Fruit fly (Drosophila melanogaster) whole organism, embryonic: Measurements from ENCODE around the gene Mfe2.

Experiments
- CG10959 ChIP-seq: fragments of 200-800 bp; sonication (Bioruptor generic); IDR thresholded peaks from 2 replicates; pipeline ENCODE4 v1.3.6; 2022; ENCODE audit warnings: missing biosample characterization, missing genetic modification characterization
- CG11093 ChIP-seq: fragments of 200-800 bp; sonication (Bioruptor generic); IDR thresholded peaks from 3 replicates; pipeline ENCODE4 v1.3.6; 2022; ENCODE audit warnings: missing biosample characterization, missing genetic modification characterization
- CG12155 ChIP-seq: fragments of 200-800 bp; sonication (Bioruptor generic); optimal IDR thresholded peaks from 3 replicates; lab custom pipeline; 2016; ENCODE audit warnings: missing biosample characterization, missing genetic modification characterization
- CG13123 ChIP-seq: fragments of 200-800 bp; sonication (Bioruptor generic); optimal IDR thresholded peaks from 2 replicates; lab custom pipeline; 2016; ENCODE audit warnings: missing biosample characterization, missing genetic modification characterization
- CG13624 ChIP-seq: fragments of 200-800 bp; sonication (Bioruptor generic); optimal IDR thresholded peaks from 2 replicates; lab custom pipeline; 2016; ENCODE audit warnings: missing biosample characterization, missing genetic modification characterization
- CG15479 ChIP-seq: fragments of 200-800 bp; sonication (Bioruptor generic); optimal IDR thresholded peaks from 3 replicates; lab custom pipeline; 2019; ENCODE audit warnings: missing biosample characterization, mild to moderate bottlenecking, missing genetic modification characterization, moderate library complexity
- CG17802 ChIP-seq: fragments of 200-800 bp; sonication (Bioruptor generic); optimal IDR thresholded peaks from 2 replicates; lab custom pipeline; 2018; ENCODE audit warnings: missing biosample characterization, mild to moderate bottlenecking, missing genetic modification characterization, moderate library complexity
- CG18599 ChIP-seq: fragments of 200-800 bp; sonication (Bioruptor generic); optimal IDR thresholded peaks from 3 replicates; lab custom pipeline; 2017; ENCODE audit warnings: missing biosample characterization, missing genetic modification characterization, mild to moderate bottlenecking, moderate library complexity, missing genetic modification reagents
- CG18619 ChIP-seq: fragments of 200-800 bp; sonication (Bioruptor generic); optimal IDR thresholded peaks from 3 replicates; lab custom pipeline; 2017; ENCODE audit warnings: missing biosample characterization, mild to moderate bottlenecking, missing genetic modification characterization
- CG2202 ChIP-seq: fragments of 200-800 bp; sonication (Bioruptor generic); optimal IDR thresholded peaks from 2 replicates; lab custom pipeline; 2018; ENCODE audit warnings: missing biosample characterization, mild to moderate bottlenecking, missing genetic modification characterization
- CG30431 ChIP-seq: fragments of 200-800 bp; sonication (Bioruptor generic); optimal IDR thresholded peaks from 2 replicates; lab custom pipeline; 2017; ENCODE audit warnings: missing biosample characterization, missing genetic modification characterization
- CG32532 ChIP-seq: fragments of 200-800 bp; sonication (Bioruptor generic); IDR thresholded peaks from 2 replicates; pipeline ENCODE4 v1.3.6; 2022; ENCODE audit warnings: missing biosample characterization, missing genetic modification characterization
- CG32772 ChIP-seq: fragments of 200-800 bp; sonication (Bioruptor generic); IDR thresholded peaks from 2 replicates; pipeline ENCODE4 v1.3.6; 2022; ENCODE audit warnings: missing biosample characterization, missing genetic modification characterization
- CG34422 ChIP-seq: fragments of 200-800 bp; sonication (Bioruptor generic); IDR thresholded peaks from 3 replicates; pipeline ENCODE4 v1.3.6; 2022; ENCODE audit warnings: missing biosample characterization, missing genetic modification characterization
- CG4328 ChIP-seq: fragments of 200-800 bp; sonication (Bioruptor generic); optimal IDR thresholded peaks from 3 replicates; lab custom pipeline; 2017; ENCODE audit warnings: missing biosample characterization, missing genetic modification reagents, missing genetic modification characterization
- CG4617 ChIP-seq: fragments of 200-800 bp; sonication (Bioruptor generic); optimal IDR thresholded peaks from 3 replicates; lab custom pipeline; 2016; ENCODE audit warnings: missing biosample characterization, missing genetic modification characterization, borderline replicate concordance
- CG4854 ChIP-seq: fragments of 200-800 bp; sonication (Bioruptor generic); optimal IDR thresholded peaks from 2 replicates; lab custom pipeline; 2016; ENCODE audit warnings: missing biosample characterization, missing genetic modification characterization, inconsistent platforms
- CG6254 ChIP-seq: fragments of 200-800 bp; sonication (Bioruptor generic); optimal IDR thresholded peaks from 3 replicates; lab custom pipeline; 2017; ENCODE audit warnings: mild to moderate bottlenecking, missing biosample characterization, missing genetic modification reagents, missing genetic modification characterization
- CG9437 ChIP-seq: fragments of 200-800 bp; sonication (Bioruptor generic); optimal IDR thresholded peaks from 2 replicates; lab custom pipeline; 2018; ENCODE audit warnings: missing biosample characterization, mild to moderate bottlenecking, missing genetic modification characterization
- D ChIP-seq, 2 experiments: fragments of 200-800 bp in 1 of 2; fragments of >200 bp in 1 of 2; sonication (Bioruptor generic) in 1 of 2; optimal IDR thresholded peaks; 2 replicates in 1 of 2; 3 replicates in 1 of 2; lab custom pipeline; 2017; ENCODE audit warnings: mild to moderate bottlenecking in 1 of 2, missing biosample characterization in 1 of 2, missing genetic modification characterization in 1 of 2, missing genetic modification reagents in 1 of 2
- Elba2 ChIP-seq: fragments of 200-800 bp; sonication (Bioruptor generic); optimal IDR thresholded peaks from 3 replicates; lab custom pipeline; 2016; ENCODE audit warnings: missing biosample characterization, missing genetic modification characterization
- Ets65A ChIP-seq: fragments of 200-800 bp; sonication (Bioruptor generic); peaks from one replicate; lab custom pipeline; 2016; ENCODE audit warnings: missing biosample characterization, missing genetic modification characterization
- H15 ChIP-seq: fragments of 200-800 bp; sonication (Bioruptor generic); IDR thresholded peaks from 3 replicates; pipeline ENCODE4 v1.3.6; 2022; ENCODE audit warnings: missing biosample characterization, missing genetic modification characterization
- Hr39 ChIP-seq: fragments of >200 bp; optimal IDR thresholded peaks from 2 replicates; lab custom pipeline; 2017
- MESR4 ChIP-seq: fragments of 200-800 bp; sonication (Bioruptor generic); optimal IDR thresholded peaks from 2 replicates; lab custom pipeline; 2018; ENCODE audit warnings: missing biosample characterization, mild to moderate bottlenecking, missing genetic modification characterization, moderate library complexity
- Oaz ChIP-seq: fragments of 200-800 bp; sonication (Bioruptor generic); IDR thresholded peaks from 2 replicates; pipeline ENCODE4 v1.3.6; 2022; ENCODE audit warnings: missing biosample characterization, missing genetic modification characterization
- Rfx ChIP-seq: fragments of 200-800 bp; sonication (Bioruptor generic); IDR thresholded peaks from 2 replicates; pipeline ENCODE4 v1.3.6; 2022; ENCODE audit warnings: missing biosample characterization, missing genetic modification characterization
- Ssrp ChIP-seq: fragments of 200-800 bp; sonication (Bioruptor generic); optimal IDR thresholded peaks from 2 replicates; lab custom pipeline; 2018; ENCODE audit warnings: missing biosample characterization, mild to moderate bottlenecking, missing genetic modification characterization, moderate library complexity
- ab ChIP-seq: fragments of 200-800 bp; sonication (Bioruptor generic); optimal IDR thresholded peaks from 2 replicates; lab custom pipeline; 2016; ENCODE audit warnings: missing biosample characterization, missing genetic modification characterization
- ara ChIP-seq: fragments of 200-800 bp; sonication (Bioruptor generic); IDR thresholded peaks from 2 replicates; pipeline ENCODE4 v1.3.6; 2022; ENCODE audit warnings: missing biosample characterization, missing genetic modification characterization
- ato ChIP-seq: fragments of 200-800 bp; sonication (Bioruptor generic); IDR thresholded peaks from 2 replicates; pipeline ENCODE4 v1.3.6; 2022; ENCODE audit warnings: missing biosample characterization, missing genetic modification characterization; ENCODE audit not compliant: partially characterized antibody
- croc ChIP-seq: fragments of 200-800 bp; sonication (Bioruptor generic); conservative IDR thresholded peaks from 3 replicates; pipeline ENCODE4 v1.3.6; 2022; ENCODE audit warnings: missing biosample characterization, missing genetic modification characterization
- dpn ChIP-seq, 2 experiments: fragments of 200-800 bp; sonication (Bioruptor generic); optimal IDR thresholded peaks; 3 replicates each; lab custom pipeline; 2016; ENCODE audit warnings: missing biosample characterization in 2 of 2, missing genetic modification characterization in 2 of 2
- emc ChIP-seq: fragments of 200-800 bp; sonication (Bioruptor generic); optimal IDR thresholded peaks from 2 replicates; lab custom pipeline; 2016; ENCODE audit warnings: missing biosample characterization, missing genetic modification characterization
- ems ChIP-seq: fragments of 200-800 bp; sonication (Bioruptor generic); optimal IDR thresholded peaks from 3 replicates; lab custom pipeline; 2016; ENCODE audit warnings: missing biosample characterization, missing genetic modification characterization
- hth ChIP-seq: fragments of >200 bp; optimal IDR thresholded peaks from 2 replicates; lab custom pipeline; 2017; ENCODE audit warnings: inconsistent platforms
- ind ChIP-seq: fragments of 200-800 bp; sonication (Bioruptor generic); optimal IDR thresholded peaks from 3 replicates; lab custom pipeline; 2016; ENCODE audit warnings: missing biosample characterization, missing genetic modification characterization
- lmd ChIP-seq: fragments of 200-800 bp; sonication (Bioruptor generic); IDR thresholded peaks from 2 replicates; pipeline ENCODE4 v1.3.6; 2022; ENCODE audit warnings: missing biosample characterization, missing genetic modification characterization
- luna ChIP-seq: fragments of 200-800 bp; sonication (Bioruptor generic); optimal IDR thresholded peaks from 2 replicates; lab custom pipeline; 2016; ENCODE audit warnings: missing biosample characterization, missing genetic modification characterization
- mam ChIP-seq: fragments of 200-800 bp; sonication (Bioruptor generic); optimal IDR thresholded peaks from 3 replicates; lab custom pipeline; 2016; ENCODE audit warnings: missing biosample characterization, missing genetic modification characterization
- nerfin-1 ChIP-seq: fragments of 200-800 bp; sonication (Bioruptor generic); optimal IDR thresholded peaks from 3 replicates; lab custom pipeline; 2019; ENCODE audit warnings: missing biosample characterization, mild to moderate bottlenecking, missing genetic modification characterization, moderate library complexity
- nmo ChIP-seq: fragments of 200-800 bp; sonication (Bioruptor generic); optimal IDR thresholded peaks from 2 replicates; lab custom pipeline; 2018; ENCODE audit warnings: missing biosample characterization, mild to moderate bottlenecking, missing genetic modification characterization, moderate library complexity
- odd ChIP-seq: fragments of 200-800 bp; sonication (Bioruptor generic); optimal IDR thresholded peaks from 2 replicates; lab custom pipeline; 2017; ENCODE audit warnings: missing biosample characterization, mild to moderate bottlenecking, missing genetic modification characterization
- pnt ChIP-seq: fragments of 200-800 bp; sonication (Bioruptor generic); optimal IDR thresholded peaks from 3 replicates; lab custom pipeline; 2016; ENCODE audit warnings: missing biosample characterization, missing genetic modification characterization
- psq ChIP-seq: fragments of 200-800 bp; sonication (Bioruptor generic); optimal IDR thresholded peaks from 2 replicates; lab custom pipeline; 2017; ENCODE audit warnings: missing biosample characterization, missing genetic modification characterization
- salm ChIP-seq: fragments of 200-800 bp; sonication (Bioruptor generic); optimal IDR thresholded peaks from 2 replicates; lab custom pipeline; 2018; ENCODE audit warnings: missing biosample characterization, mild to moderate bottlenecking, missing genetic modification characterization
- scrt ChIP-seq: fragments of 200-800 bp; sonication (Bioruptor generic); optimal IDR thresholded peaks from 2 replicates; lab custom pipeline; 2018; ENCODE audit warnings: missing biosample characterization, mild to moderate bottlenecking, missing genetic modification characterization, moderate library complexity
- sd ChIP-seq: fragments of 200-800 bp; sonication (Bioruptor generic); optimal IDR thresholded peaks from 3 replicates; lab custom pipeline; 2018; ENCODE audit warnings: missing biosample characterization, mild to moderate bottlenecking, missing genetic modification characterization, moderate library complexity
- seq ChIP-seq: fragments of 200-800 bp; sonication (Bioruptor generic); IDR thresholded peaks from 2 replicates; pipeline ENCODE4 v1.3.6; 2022; ENCODE audit warnings: missing biosample characterization, missing genetic modification characterization
- slbo ChIP-seq: fragments of 200-800 bp; sonication (Bioruptor generic); IDR thresholded peaks from 2 replicates; pipeline ENCODE4 v1.3.6; 2022; ENCODE audit warnings: missing biosample characterization, missing genetic modification characterization
- slou ChIP-seq: fragments of 200-800 bp; sonication (Bioruptor generic); optimal IDR thresholded peaks from 3 replicates; lab custom pipeline; 2016; ENCODE audit warnings: missing biosample characterization, missing genetic modification characterization

The Mfe2 gene

dm6 chrX:16270795-16271194 lies at the start of gene Mfe2 (continued):
- TF ChIP-seq CG32772 (GFP tag; lab: Robert Waterston, UW) (no peak; the same call in 1 of the 2 replicates), CG6254 (GFP tag; lab: Kevin White, UChicago) (no peak), MESR4 (GFP tag; lab: Kevin White, UChicago) (peak; percentile 87), luna (peak; percentile 9), ato (GFP tag; lab: Robert Waterston, UW) (peak; percentile 40; the same call in 1 of the 2 replicates), Oaz (GFP tag; lab: Robert Waterston, UW) (no peak), Ssrp (tag; lab: Kevin White, UChicago) (no peak), nmo (GFP tag; lab: Kevin White, UChicago) (peak; percentile 58), CG34422 (GFP tag; lab: Robert Waterston, UW) (no peak), emc (GFP tag; lab: Kevin White, UChicago) (peak; percentile 1), salm (no peak), CG17802 (tag; lab: Kevin White, UChicago) (no peak), mam (peak; percentile 80), CG30431 (GFP tag; lab: Kevin White, UChicago) (no peak), Ets65A (GFP tag; lab: Kevin White, UChicago) (peak; percentile 97), seq (GFP tag; lab: Robert Waterston, UW) (peak; percentile 34; the same call in 1 of the 2 replicates), CG2202 (no peak), psq (GFP tag; lab: Kevin White, UChicago) (no peak), scrt (GFP tag; lab: Kevin White, UChicago) (no peak), CG11093 (GFP tag; lab: Robert Waterston, UW) (no peak), CG15479 (GFP tag; lab: Kevin White, UChicago) (peak; percentile 71), CG32532 (GFP tag; lab: Robert Waterston, UW) (peak; percentile 44; the same call in 1 of the 2 replicates), CG9437 (GFP tag; lab: Kevin White, UChicago) (no peak), croc (GFP tag; lab: Robert Waterston, UW) (no peak), CG18619 (peak; percentile 34), pnt (GFP tag; lab: Kevin White, UChicago) (peak; percentile 18), slou (GFP tag; lab: Kevin White, UChicago) (peak; percentile 57), CG13123 (peak; percentile 15), ara (GFP tag; lab: Robert Waterston, UW) (no peak), nerfin-1 (tag; lab: Kevin White, UChicago) (peak; percentile 84), CG4328 (GFP tag; lab: Kevin White, UChicago) (peak; percentile 7), CG10959 (GFP tag; lab: Robert Waterston, UW) (no peak; the same call in 1 of the 2 replicates), slbo (GFP tag; lab: Robert Waterston, UW) (peak; percentile 85), CG12155 (GFP tag; lab: Kevin White, UChicago) (peak; percentile 72), CG13624 (GFP tag; lab: Kevin White, UChicago) (peak; percentile 62), ind (GFP tag; lab: Kevin White, UChicago) (peak; percentile 55), odd (GFP tag; lab: Kevin White, UChicago) (no peak), Elba2 (GFP tag; lab: Kevin White, UChicago) (peak; percentile 7), lmd (GFP tag; lab: Robert Waterston, UW) (peak; percentile 33; the same call in 1 of the 2 replicates), D (optimal IDR thresholded peaks at IDR 0.05; lab: Kevin White, UChicago) (no peak), D (GFP tag; optimal IDR thresholded peaks at IDR 0.05; lab: Kevin White, UChicago) (no peak), Rfx (GFP tag; lab: Robert Waterston, UW) (peak; percentile 82), dpn (GFP tag; optimal IDR thresholded peaks at IDR 0.05; lab: Kevin White, UChicago) (peak; percentile 68 to 71), hth (lab: Kevin White, UChicago) (no peak), CG18599 (GFP tag; lab: Kevin White, UChicago) (peak; percentile 55), sd (tag; lab: Kevin White, UChicago) (no peak), CG4854 (GFP tag; lab: Kevin White, UChicago) (peak; percentile 39), ems (peak; percentile 54), ab (GFP tag; lab: Kevin White, UChicago) (no peak), CG4617 (GFP tag; lab: Kevin White, UChicago) (peak; percentile 83), H15 (GFP tag; lab: Robert Waterston, UW) (peak; percentile 24; the same call in 1 of the 3 replicates), Hr39 (lab: Kevin White, UChicago) (no peak)
